Worm (Caenorhabditis elegans): ENCODE data around the gene slc-28.2.

The slc-28.2 gene

DNA sequence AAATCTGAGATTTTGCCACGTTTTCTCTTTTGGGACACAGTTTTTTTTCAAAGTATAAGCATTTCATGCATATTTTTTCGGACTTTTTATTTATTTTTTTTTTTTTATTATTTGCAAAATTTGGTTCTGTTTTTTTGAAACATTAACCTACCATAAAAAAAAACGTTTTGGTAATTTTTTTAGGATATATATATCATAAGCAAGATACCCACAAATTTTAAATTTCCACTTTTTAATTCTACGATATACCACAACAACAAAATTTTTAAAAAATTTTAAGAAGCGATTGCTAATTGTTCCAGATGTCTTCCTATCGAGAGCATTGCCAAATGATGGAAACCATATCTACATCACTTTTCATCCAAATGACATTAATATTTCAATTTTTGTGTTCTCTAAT is 31.3 kb upstream of the slc-28.2 start, which contains the start of gene srab-20:
TSS of gene srab-20 (plus strand) at position 301 of the 400 bp plus-strand sequence.
- no peak for TF ChIP-seq ceh-82 (tag; optimal IDR thresholded peaks at IDR 0.05)
- no peak for TF ChIP-seq unc-55 (GFP tag; optimal IDR thresholded peaks at IDR 0.05)
- no peak for TF ChIP-seq dmd-4 (tag; optimal IDR thresholded peaks at IDR 0.05)
- TF ChIP-seq nhr-129 (tag; optimal IDR thresholded peaks at IDR 0.05) = no peak
- TF ChIP-seq elt-1 (tag; optimal IDR thresholded peaks at IDR 0.05) = no peak
- TF ChIP-seq unc-39 (tag; optimal IDR thresholded peaks at IDR 0.05) = no peak
- no peak for TF ChIP-seq snpc-4 (tag; optimal IDR thresholded peaks at IDR 0.05)
- TF ChIP-seq ztf-4 (tag; optimal IDR thresholded peaks at IDR 0.05) = no peak
- TF ChIP-seq peb-1 (tag; optimal IDR thresholded peaks at IDR 0.05) = no peak
- no peak for TF ChIP-seq C34F6.9 (tag; optimal IDR thresholded peaks at IDR 0.05)
- no peak for TF ChIP-seq gmeb-1 (tag; optimal IDR thresholded peaks at IDR 0.05)
- TF ChIP-seq sma-3 (GFP tag; optimal IDR thresholded peaks at IDR 0.05) = no peak
- TF ChIP-seq ztf-11 (tag; optimal IDR thresholded peaks at IDR 0.05) = no peak
- TF ChIP-seq crh-2 (tag; optimal IDR thresholded peaks at IDR 0.05) = no peak
- no peak for TF ChIP-seq elt-3 (tag; optimal IDR thresholded peaks at IDR 0.05)

DNA sequence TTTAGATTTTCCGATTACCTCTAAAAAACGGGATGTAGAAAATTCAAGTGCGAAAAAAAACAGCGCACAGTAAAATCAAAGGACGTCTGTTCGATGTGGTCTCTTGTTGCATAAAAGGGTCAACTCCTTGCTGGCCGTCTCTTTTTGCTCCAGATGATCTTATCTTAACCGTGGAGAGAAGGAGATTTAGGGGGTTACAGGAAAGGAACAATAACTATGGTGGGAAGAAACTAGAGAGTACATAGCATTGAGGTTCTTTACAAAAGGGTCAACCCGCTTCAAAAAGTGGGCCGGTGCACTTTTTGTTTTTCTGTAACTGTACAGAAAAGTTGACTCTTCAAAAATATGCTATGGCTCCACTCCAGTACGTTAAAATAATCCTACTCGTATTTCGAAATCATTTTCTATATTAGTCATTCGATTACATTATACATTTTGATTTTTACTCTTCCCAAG is 28.5 kb upstream of the slc-28.2 start, which contains the start of the genes T20D4.19 and srj-9:
TSS of gene T20D4.19 (minus strand) at position 101 of the 456 bp plus-strand sequence.
TSS of gene srj-9 (plus strand) at position 406 of the 456 bp plus-strand sequence.
- TF ChIP-seq R02D3.7 (tag; optimal IDR thresholded peaks at IDR 0.05) (no peak), fos-1 (tag; optimal IDR thresholded peaks at IDR 0.05) (no peak), nhr-25 (tag; optimal IDR thresholded peaks at IDR 0.05) (no peak), ama-1 (optimal IDR thresholded peaks at IDR 0.05) (no peak), Y55F3AM.14 (GFP tag; optimal IDR thresholded peaks at IDR 0.05) (no peak), unc-55 (GFP tag; optimal IDR thresholded peaks at IDR 0.05) (no peak), C34F6.9 (tag; optimal IDR thresholded peaks at IDR 0.05) (no peak), unc-62 (GFP tag; optimal IDR thresholded peaks at IDR 0.05) (no peak), elt-3 (tag; optimal IDR thresholded peaks at IDR 0.05) (no peak), ztf-11 (tag; optimal IDR thresholded peaks at IDR 0.05) (no peak), ZK546.5 (tag; optimal IDR thresholded peaks at IDR 0.05) (no peak), nhr-23 (tag; optimal IDR thresholded peaks at IDR 0.05) (no peak), alr-1 (tag; optimal IDR thresholded peaks at IDR 0.05) (no peak), lin-11 (tag; optimal IDR thresholded peaks at IDR 0.05) (no peak), zag-1 (tag; optimal IDR thresholded peaks at IDR 0.05) (no peak)

DNA sequence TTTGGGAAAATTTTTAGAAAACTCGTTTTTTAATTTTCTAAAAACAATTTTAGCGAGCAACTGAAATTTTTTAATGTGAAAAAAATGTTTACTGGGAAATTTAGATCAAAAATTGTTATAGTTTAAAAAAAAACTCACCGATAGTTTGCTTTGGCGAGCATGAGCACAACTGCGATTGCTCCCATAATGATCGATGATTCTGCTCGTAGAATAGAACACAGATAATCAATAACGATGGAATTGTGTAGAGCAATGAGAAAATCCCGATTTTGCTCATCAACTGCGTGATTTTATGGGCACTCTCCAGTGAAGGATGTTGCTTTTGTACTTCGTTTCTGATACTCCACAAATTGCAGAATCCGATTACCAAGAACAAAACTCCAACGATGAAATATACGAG is 17.4 kb upstream of the slc-28.2 start:
- TF ChIP-seq nhr-237 (tag; optimal IDR thresholded peaks at IDR 0.05) (no peak), sem-4 (tag; optimal IDR thresholded peaks at IDR 0.05) (no peak), elt-1 (tag; optimal IDR thresholded peaks at IDR 0.05) (no peak)

DNA sequence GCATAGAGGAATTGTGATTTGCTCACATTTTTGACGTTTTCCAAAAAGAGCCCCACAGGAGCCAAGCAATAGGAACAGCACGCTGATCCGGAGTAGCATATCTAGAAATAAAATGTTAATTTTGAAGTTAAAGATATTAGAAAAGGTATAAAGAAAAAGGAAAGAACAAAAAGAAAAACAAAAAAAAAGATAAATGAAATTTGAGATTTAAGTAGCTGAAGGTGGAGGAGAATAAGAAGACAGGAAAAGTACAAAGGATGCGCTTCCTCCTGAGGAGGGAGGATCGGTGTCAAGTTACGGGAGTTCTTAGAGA is 15.3 kb upstream of the slc-28.2 start, which contains the start of gene cfz-2:
TSS of gene cfz-2 (minus strand) at position 101 of the 313 bp plus-strand sequence.
- TF ChIP-seq nhr-10 (tag; optimal IDR thresholded peaks at IDR 0.05) (no peak), aly-2 (tag; optimal IDR thresholded peaks at IDR 0.05) (no peak), F13H6.1 (tag; optimal IDR thresholded peaks at IDR 0.05) (peak; percentile 29), snpc-4 (tag; optimal IDR thresholded peaks at IDR 0.05) (no peak)

- TF ChIP-seq nhr-23 (tag; optimal IDR thresholded peaks at IDR 0.05) (no peak), aly-2 (tag; optimal IDR thresholded peaks at IDR 0.05) (no peak), nhr-11 (tag; optimal IDR thresholded peaks at IDR 0.05) (no peak), peb-1 (tag; optimal IDR thresholded peaks at IDR 0.05) (no peak), lin-39 (tag; optimal IDR thresholded peaks at IDR 0.05) (no peak), F13H6.1 (tag; optimal IDR thresholded peaks at IDR 0.05) (no peak), egl-27 (tag; optimal IDR thresholded peaks at IDR 0.05) (no peak), C34F6.9 (tag; optimal IDR thresholded peaks at IDR 0.05) (no peak), mab-5 (tag; optimal IDR thresholded peaks at IDR 0.05) (no peak), ceh-82 (tag; optimal IDR thresholded peaks at IDR 0.05) (no peak), sma-3 (GFP tag; optimal IDR thresholded peaks at IDR 0.05) (no peak), elt-1 (tag; optimal IDR thresholded peaks at IDR 0.05) (no peak)
Measured at ce11 chrV:3445090-3445832, 14.8 kb upstream of the slc-28.2 start.

All from whole organism, L2 larva.